Fruit fly (Drosophila melanogaster): ENCODE results near the gene CG7377.

CG7377 gene

dm6 chr3L:11555662-11556460 is 33.6 kb upstream of the CG7377 start (continued):
- TF ChIP-seq Hr38 (GFP tag; optimal IDR thresholded peaks at IDR 0.05) (no peak), CG8119 (GFP tag; IDR thresholded peaks at IDR 0.05) (peak; percentile 92), vri (GFP tag; optimal IDR thresholded peaks at IDR 0.05) (no peak), topi (GFP tag; optimal IDR thresholded peaks at IDR 0.05) (no peak), CG3032 (tag; optimal IDR thresholded peaks at IDR 0.05) (peak; percentile 49), pdm3 (GFP tag; optimal IDR thresholded peaks at IDR 0.05) (peak; percentile 48), cyc (GFP tag; optimal IDR thresholded peaks at IDR 0.05) (no peak), CG32006 (GFP tag; optimal IDR thresholded peaks at IDR 0.05) (peak; percentile 81), Ets96B (tag; optimal IDR thresholded peaks at IDR 0.05) (peak; percentile 64), CG8632 (GFP tag; optimal IDR thresholded peaks at IDR 0.05) (peak; percentile 51), CG9139 (GFP tag; optimal IDR thresholded peaks at IDR 0.05) (peak; percentile 40), CG6792 (GFP tag; optimal IDR thresholded peaks at IDR 0.05) (no peak), achi (GFP tag; optimal IDR thresholded peaks at IDR 0.05) (peak; percentile 41), dac (GFP tag; optimal IDR thresholded peaks at IDR 0.05) (no peak), svp (GFP tag) (no peak), fkh (GFP tag; optimal IDR thresholded peaks at IDR 0.05) (peak; percentile 80), CG7368 (GFP tag; optimal IDR thresholded peaks at IDR 0.05) (peak; percentile 17), Sox15 (GFP tag; optimal IDR thresholded peaks at IDR 0.05) (no peak), Ets21C (GFP tag; optimal IDR thresholded peaks at IDR 0.05) (no peak), CG1621 (tag; optimal IDR thresholded peaks at IDR 0.05) (peak; percentile 37), CG6163 (GFP tag; IDR thresholded peaks at IDR 0.05) (0 out of 3 replicates have a peak, but pooled peaks have one; percentile 11), net (GFP tag; optimal IDR thresholded peaks at IDR 0.05) (peak; percentile 57), CG31627 (GFP tag; optimal IDR thresholded peaks at IDR 0.05) (no peak), Gug (GFP tag; IDR thresholded peaks at IDR 0.05) (no peak; the same call in none of the 2 replicates), CG6808 (GFP tag; optimal IDR thresholded peaks at IDR 0.05) (peak; percentile 54), Hr39 (GFP tag; optimal IDR thresholded peaks at IDR 0.05) (no peak), Smox (GFP tag; optimal IDR thresholded peaks at IDR 0.05) (no peak), CG10631 (GFP tag; optimal IDR thresholded peaks at IDR 0.05) (peak; percentile 37), ss (GFP tag; optimal IDR thresholded peaks at IDR 0.05) (peak; percentile 65 to 91), fd85E (GFP tag; optimal IDR thresholded peaks at IDR 0.05) (no peak), Hr4 (GFP tag; optimal IDR thresholded peaks at IDR 0.05) (peak; percentile 80), CG4318 (GFP tag; optimal IDR thresholded peaks at IDR 0.05) (peak; percentile 67), dsx (GFP tag; optimal IDR thresholded peaks at IDR 0.05; ENCODE audit: poor library complexity, severe bottlenecking) (peak; percentile 60)

DNA sequence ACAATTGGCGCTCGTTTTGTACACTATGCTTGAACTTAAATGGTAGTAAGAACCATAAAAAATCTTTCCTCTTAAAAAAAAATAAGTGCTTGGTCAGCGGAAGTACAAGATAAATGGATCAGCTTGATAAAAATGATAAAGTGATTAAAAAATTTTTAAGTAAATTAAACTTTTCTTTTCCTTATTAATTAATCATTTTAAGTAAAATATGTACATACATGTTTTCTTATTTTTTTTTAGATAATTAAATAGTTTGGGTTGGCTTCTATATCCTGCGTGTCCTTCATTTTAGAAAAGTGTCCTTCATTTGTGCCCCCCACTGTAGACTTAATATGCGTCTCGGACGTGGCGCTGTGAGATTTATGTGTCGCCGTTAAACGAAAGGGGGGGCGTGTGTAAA is 32.9 kb upstream of the CG7377 start:
- TF ChIP-seq Eip78C (GFP tag), result peak; percentile 60
- peak; percentile 62 for TF ChIP-seq CG32006 (GFP tag; optimal IDR thresholded peaks at IDR 0.05)
- TF ChIP-seq CG31627 (GFP tag; optimal IDR thresholded peaks at IDR 0.05), result no peak
- peak; percentile 24 for TF ChIP-seq OdsH (GFP tag; optimal IDR thresholded peaks at IDR 0.05)
- peak; percentile 32; the same call in 2 of the 3 replicates for TF ChIP-seq CG8119 (GFP tag; IDR thresholded peaks at IDR 0.05)
- peak; percentile 32 for TF ChIP-seq acj6 (GFP tag; optimal IDR thresholded peaks at IDR 0.05)
- peak; percentile 47 for TF ChIP-seq CG4318 (GFP tag; optimal IDR thresholded peaks at IDR 0.05)
- peak; percentile 31 for TF ChIP-seq Hr4 (GFP tag; optimal IDR thresholded peaks at IDR 0.05)
- TF ChIP-seq salr (GFP tag; optimal IDR thresholded peaks at IDR 0.05), result no peak
- TF ChIP-seq CG6276 (GFP tag; optimal IDR thresholded peaks at IDR 0.05), result no peak
- peak; percentile 55 for TF ChIP-seq CG15336 (GFP tag; IDR thresholded peaks at IDR 0.05)
- no peak for TF ChIP-seq Met (GFP tag; optimal IDR thresholded peaks at IDR 0.05)
- peak; percentile 29 for TF ChIP-seq pdm3 (GFP tag; optimal IDR thresholded peaks at IDR 0.05)
